Fruit fly (Drosophila melanogaster): ENCODE measurements around the gene dls.
A peak's percentile ranks its signal among the peaks of the same experiment; 100 is the strongest.

The dls gene

dm6 chr3L:16189058-16189924, 11.8 kb upstream of the dls start (continued):
- TF ChIP-seq CG8632 (GFP tag; optimal IDR thresholded peaks at IDR 0.05) (no peak), Blimp-1 (GFP tag; optimal IDR thresholded peaks at IDR 0.05) (no peak), fd85E (GFP tag; optimal IDR thresholded peaks at IDR 0.05) (no peak), OdsH (GFP tag; optimal IDR thresholded peaks at IDR 0.05) (peak; percentile 47), lz (GFP tag; optimal IDR thresholded peaks at IDR 0.05) (peak; percentile 36), CG16779 (tag; optimal IDR thresholded peaks at IDR 0.05) (no peak), CG7368 (GFP tag; optimal IDR thresholded peaks at IDR 0.05) (peak; percentile 15), cyc (GFP tag; optimal IDR thresholded peaks at IDR 0.05) (no peak), Ets21C (GFP tag; optimal IDR thresholded peaks at IDR 0.05) (no peak), topi (GFP tag; optimal IDR thresholded peaks at IDR 0.05) (peak; percentile 33), Gug (GFP tag; IDR thresholded peaks at IDR 0.05) (no peak), pdm3 (GFP tag; optimal IDR thresholded peaks at IDR 0.05) (peak; percentile 25), CG31627 (GFP tag; optimal IDR thresholded peaks at IDR 0.05) (peak; percentile 1), achi (GFP tag; optimal IDR thresholded peaks at IDR 0.05) (peak; percentile 30), CG11902 (GFP tag; optimal IDR thresholded peaks at IDR 0.05) (no peak), Sox102F (GFP tag; optimal IDR thresholded peaks at IDR 0.05) (no peak), svp (GFP tag) (peak; percentile 79), Smox (GFP tag; optimal IDR thresholded peaks at IDR 0.05) (peak; percentile 0), CG6792 (GFP tag; optimal IDR thresholded peaks at IDR 0.05) (peak; percentile 18), CG15336 (GFP tag; IDR thresholded peaks at IDR 0.05) (no peak), fd59A (GFP tag; optimal IDR thresholded peaks at IDR 0.05) (peak; percentile 3), ss (GFP tag; optimal IDR thresholded peaks at IDR 0.05) (peak; percentile 39 to 40), CG6854 (GFP tag; optimal IDR thresholded peaks at IDR 0.05) (no peak), vri (GFP tag; optimal IDR thresholded peaks at IDR 0.05) (no peak), esn (GFP tag; optimal IDR thresholded peaks at IDR 0.05) (peak; percentile 56)

- TF ChIP-seq Sox15 (GFP tag; optimal IDR thresholded peaks at IDR 0.05) (no peak), pdm3 (GFP tag; optimal IDR thresholded peaks at IDR 0.05) (no peak), eg (GFP tag; IDR thresholded peaks at IDR 0.05) (no peak), Sox14 (GFP tag; optimal IDR thresholded peaks at IDR 0.05) (no peak), achi (GFP tag; optimal IDR thresholded peaks at IDR 0.05) (no peak), vri (GFP tag; optimal IDR thresholded peaks at IDR 0.05) (no peak), svp (GFP tag) (peak; percentile 37), Ets21C (GFP tag; optimal IDR thresholded peaks at IDR 0.05) (no peak), esn (GFP tag; optimal IDR thresholded peaks at IDR 0.05) (no peak), CG1621 (tag; optimal IDR thresholded peaks at IDR 0.05) (peak; percentile 33), CG15336 (GFP tag; IDR thresholded peaks at IDR 0.05) (no peak), fd59A (GFP tag; optimal IDR thresholded peaks at IDR 0.05) (no peak), dsx (GFP tag; optimal IDR thresholded peaks at IDR 0.05; ENCODE audit: poor library complexity, severe bottlenecking) (peak; percentile 2), fd85E (GFP tag; optimal IDR thresholded peaks at IDR 0.05) (no peak), net (GFP tag; optimal IDR thresholded peaks at IDR 0.05) (no peak), CG31627 (GFP tag; optimal IDR thresholded peaks at IDR 0.05) (no peak), Eip78C (GFP tag) (peak; percentile 51), CG6854 (GFP tag; optimal IDR thresholded peaks at IDR 0.05) (peak; percentile 55), topi (GFP tag; optimal IDR thresholded peaks at IDR 0.05) (no peak), CG4318 (GFP tag; optimal IDR thresholded peaks at IDR 0.05) (no peak), Hr4 (GFP tag; optimal IDR thresholded peaks at IDR 0.05) (no peak), CG6792 (GFP tag; optimal IDR thresholded peaks at IDR 0.05) (no peak), Hr39 (GFP tag; optimal IDR thresholded peaks at IDR 0.05) (no peak), CG8119 (GFP tag; IDR thresholded peaks at IDR 0.05) (no peak)
Observed at dm6 chr3L:16189925-16190231, 11.2 kb upstream of the dls start.

- peak; percentile 85 for TF ChIP-seq Eip78C (GFP tag)
- no peak for TF ChIP-seq Lpt (GFP tag; optimal IDR thresholded peaks at IDR 0.05)
- no peak; the same call in 1 of the 3 replicates for TF ChIP-seq CG6163 (GFP tag; IDR thresholded peaks at IDR 0.05)
- no peak for TF ChIP-seq dac (GFP tag; optimal IDR thresholded peaks at IDR 0.05)
- peak; percentile 1 for TF ChIP-seq CG3032 (tag; optimal IDR thresholded peaks at IDR 0.05)
- TF ChIP-seq pdm3 (GFP tag; optimal IDR thresholded peaks at IDR 0.05) = no peak
- peak; percentile 17 for TF ChIP-seq CG6276 (GFP tag; optimal IDR thresholded peaks at IDR 0.05)
- TF ChIP-seq CG9139 (GFP tag; optimal IDR thresholded peaks at IDR 0.05) = peak; percentile 61
- peak; percentile 85 for TF ChIP-seq vri (GFP tag; optimal IDR thresholded peaks at IDR 0.05)
- peak; percentile 73 for TF ChIP-seq fkh (GFP tag; optimal IDR thresholded peaks at IDR 0.05)
- TF ChIP-seq CG3919 (GFP tag; optimal IDR thresholded peaks at IDR 0.05) = peak; percentile 45
- peak; percentile 70 for TF ChIP-seq Eip93F (GFP tag; optimal IDR thresholded peaks at IDR 0.05)
- TF ChIP-seq svp (GFP tag) = peak; percentile 63
- peak; percentile 7 for TF ChIP-seq Eip75B (GFP tag; optimal IDR thresholded peaks at IDR 0.05)
- peak; percentile 31 for TF ChIP-seq CG10669 (GFP tag; optimal IDR thresholded peaks at IDR 0.05)
- TF ChIP-seq net (GFP tag; optimal IDR thresholded peaks at IDR 0.05) = peak; percentile 6
- TF ChIP-seq Met (GFP tag; optimal IDR thresholded peaks at IDR 0.05) = peak; percentile 20
Observed at dm6 chr3L:16190885-16191284, 10.2 kb upstream of the dls start.
